Worm (Caenorhabditis elegans) whole organism, young adult: ENCODE data around the gene R07B1.9.
A peak's percentile ranks its signal among the peaks of the same experiment; 100 is the strongest.

Experiments
- B0035.1 ChIP-seq: sonication (generic microtip); optimal IDR thresholded peaks from 2 replicates; lab custom pipeline; 2016; ENCODE audit warnings: missing genetic modification characterization, mild to moderate bottlenecking, missing compliant biosample characterization, missing genotype, missing genetic modification reagents
- F39B2.1 ChIP-seq: fragments of 200-800 bp; sonication (Bioruptor generic); IDR thresholded peaks from 2 replicates; pipeline ENCODE4 v1.3.6; 2022; ENCODE audit warnings: missing genetic modification reagents, missing genetic modification characterization, missing compliant biosample characterization
- F52B5.7 ChIP-seq: sonication (generic microtip); optimal IDR thresholded peaks from 2 replicates; lab custom pipeline; 2016; ENCODE audit warnings: mild to moderate bottlenecking, missing genetic modification characterization, missing compliant biosample characterization
- K11D2.4 ChIP-seq: fragments of 200-800 bp; sonication (Bioruptor generic); IDR thresholded peaks from 2 replicates; pipeline ENCODE4 v1.3.6; 2022; ENCODE audit warnings: missing genetic modification reagents, missing genetic modification characterization, missing compliant biosample characterization
- T07F8.4 ChIP-seq: sonication (generic microtip); optimal IDR thresholded peaks from 2 replicates; lab custom pipeline; 2016; ENCODE audit warnings: mild to moderate bottlenecking, missing genetic modification characterization, moderate library complexity, missing compliant biosample characterization
- T26A5.8 ChIP-seq: sonication (generic microtip); optimal IDR thresholded peaks from 2 replicates; lab custom pipeline; 2016; ENCODE audit warnings: missing genetic modification characterization, missing compliant biosample characterization
- Y53F4B.3 ChIP-seq: fragments of 200-800 bp; sonication (Bioruptor generic); IDR thresholded peaks from 2 replicates; pipeline ENCODE4 v1.3.6; 2022; ENCODE audit warnings: missing genetic modification reagents, missing genetic modification characterization, missing compliant biosample characterization
- Y56A3A.18 ChIP-seq: fragments of 200-800 bp; sonication (Bioruptor generic); IDR thresholded peaks from 2 replicates; pipeline ENCODE4 v1.3.6; 2022; ENCODE audit warnings: missing genetic modification reagents, missing genetic modification characterization, missing compliant biosample characterization
- akir-1 ChIP-seq: fragments of 200-800 bp; sonication (Bioruptor generic); optimal IDR thresholded peaks from 2 replicates; lab custom pipeline; 2018; ENCODE audit warnings: mild to moderate bottlenecking, missing genetic modification characterization, moderate library complexity, missing compliant biosample characterization
- aptf-2 ChIP-seq: fragments of 200-800 bp; sonication (Bioruptor generic); conservative IDR thresholded peaks from 2 replicates; pipeline ENCODE4 v1.3.6; 2022; ENCODE audit warnings: missing genetic modification reagents, missing genetic modification characterization, missing compliant biosample characterization
- athp-1 ChIP-seq: sonication (generic microtip); optimal IDR thresholded peaks from 2 replicates; lab custom pipeline; 2017; ENCODE audit warnings: mild to moderate bottlenecking, missing genetic modification characterization, missing compliant biosample characterization
- attf-6 ChIP-seq: fragments of 200-800 bp; sonication (Bioruptor generic); IDR thresholded peaks from 2 replicates; pipeline ENCODE4 v1.3.6; 2022; ENCODE audit warnings: missing genetic modification reagents, missing genetic modification characterization, missing compliant biosample characterization
- cebp-1 ChIP-seq, 2 experiments: fragments of 200-800 bp in 1 of 2; sonication (Bioruptor generic) in 1 of 2; sonication (generic microtip) in 1 of 2; IDR thresholded peaks in 1 of 2; optimal IDR thresholded peaks in 1 of 2; 2 replicates each; pipeline versions ENCODE4 v1.3.6 to Lab custom; 2017 to 2022; ENCODE audit warnings: missing compliant biosample characterization in 2 of 2, missing genetic modification characterization in 2 of 2, mild to moderate bottlenecking in 1 of 2, missing genetic modification reagents in 1 of 2, moderate library complexity in 1 of 2
- chd-7 ChIP-seq: sonication (generic microtip); optimal IDR thresholded peaks from 2 replicates; lab custom pipeline; 2016; ENCODE audit warnings: mild to moderate bottlenecking, missing genetic modification characterization, moderate library complexity, missing compliant biosample characterization
- die-1 ChIP-seq: sonication (generic microtip); optimal IDR thresholded peaks from 2 replicates; lab custom pipeline; 2016; ENCODE audit warnings: missing genotype, mild to moderate bottlenecking, missing genetic modification characterization, missing compliant biosample characterization
- efl-1 ChIP-seq: fragments of 150-350 bp; optimal IDR thresholded peaks from 2 replicates; lab custom pipeline; 2014; ENCODE audit warnings: missing biosample characterization, missing genetic modification reagents, missing genetic modification characterization
- egl-18 ChIP-seq: fragments of 200-800 bp; sonication (Bioruptor generic); IDR thresholded peaks from 2 replicates; pipeline ENCODE4 v1.3.6; 2022; ENCODE audit warnings: missing genetic modification reagents, missing genetic modification characterization, missing compliant biosample characterization
- ets-4 ChIP-seq: fragments of 200-800 bp; sonication (Bioruptor generic); optimal IDR thresholded peaks from 2 replicates; lab custom pipeline; 2018; ENCODE audit warnings: mild to moderate bottlenecking, missing genetic modification characterization, missing compliant biosample characterization
- fkh-3 ChIP-seq: sonication (generic microtip); optimal IDR thresholded peaks from 2 replicates; lab custom pipeline; 2016; ENCODE audit warnings: mild to moderate bottlenecking, missing genetic modification characterization, missing compliant biosample characterization
- hlh-26 ChIP-seq: fragments of 200-800 bp; sonication (Bioruptor generic); conservative IDR thresholded peaks from 2 replicates; pipeline ENCODE4 v1.3.6; 2022; ENCODE audit warnings: missing genetic modification reagents, missing genetic modification characterization, missing compliant biosample characterization
- hmg-1.2 ChIP-seq: fragments of 200-800 bp; sonication (Bioruptor generic); IDR thresholded peaks from 2 replicates; pipeline ENCODE4 v1.3.6; 2022; ENCODE audit warnings: missing genetic modification reagents, missing genetic modification characterization, missing compliant biosample characterization
- lag-1 ChIP-seq: fragments of 200-800 bp; sonication (Bioruptor generic); IDR thresholded peaks from 2 replicates; pipeline ENCODE4 v1.3.6; 2022; ENCODE audit warnings: missing genetic modification reagents, missing genetic modification characterization, missing compliant biosample characterization
- lin-26 ChIP-seq: fragments of 200-800 bp; sonication (Bioruptor generic); IDR thresholded peaks from 2 replicates; pipeline ENCODE4 v1.3.6; 2022; ENCODE audit warnings: missing genetic modification reagents, missing genetic modification characterization, missing compliant biosample characterization
- lsl-1 ChIP-seq: fragments of 200-800 bp; sonication (Bioruptor generic); optimal IDR thresholded peaks from 2 replicates; lab custom pipeline; 2018; ENCODE audit warnings: mild to moderate bottlenecking, missing genetic modification characterization, moderate library complexity, missing compliant biosample characterization
- madf-6 ChIP-seq: fragments of 200-800 bp; sonication (Bioruptor generic); IDR thresholded peaks from 2 replicates; pipeline ENCODE4 v1.3.6; 2022; ENCODE audit warnings: missing genetic modification reagents, missing genetic modification characterization, missing compliant biosample characterization
- madf-8 ChIP-seq: fragments of 200-800 bp; sonication (Bioruptor generic); conservative IDR thresholded peaks from 2 replicates; pipeline ENCODE4 v1.3.6; 2022; ENCODE audit warnings: missing genetic modification reagents, missing genetic modification characterization, missing compliant biosample characterization
- nfya-1 ChIP-seq: sonication (generic microtip); optimal IDR thresholded peaks from 2 replicates; lab custom pipeline; 2017; ENCODE audit warnings: antibody characterized with exemption, missing compliant biosample characterization, missing genetic modification characterization, borderline replicate concordance; ENCODE audit not compliant: insufficient read depth
- nhr-27 ChIP-seq: fragments of 200-800 bp; sonication (Bioruptor generic); optimal IDR thresholded peaks from 2 replicates; lab custom pipeline; 2018; ENCODE audit warnings: mild to moderate bottlenecking, missing genetic modification characterization, moderate library complexity, missing compliant biosample characterization
- nhr-80 ChIP-seq: sonication (generic microtip); optimal IDR thresholded peaks from 2 replicates; lab custom pipeline; 2016; ENCODE audit warnings: missing genetic modification characterization, missing compliant biosample characterization
- nhr-90 ChIP-seq: sonication (generic microtip); optimal IDR thresholded peaks from 2 replicates; lab custom pipeline; 2016; ENCODE audit warnings: missing genotype, mild to moderate bottlenecking, missing genetic modification characterization, missing compliant biosample characterization
- pbrm-1 ChIP-seq: fragments of 200-800 bp; sonication (Bioruptor generic); IDR thresholded peaks from 2 replicates; pipeline ENCODE4 v1.3.6; 2022; ENCODE audit warnings: missing genetic modification reagents, missing genetic modification characterization, missing compliant biosample characterization
- pha-4 ChIP-seq: fragments of 150-350 bp; sonication (generic microtip); optimal IDR thresholded peaks from 2 replicates; lab custom pipeline; 2014; ENCODE audit warnings: missing biosample characterization, missing genetic modification reagents, missing genetic modification characterization
- repo-1 ChIP-seq: sonication (generic microtip); optimal IDR thresholded peaks from 2 replicates; lab custom pipeline; 2017; ENCODE audit warnings: mild to moderate bottlenecking, missing genetic modification characterization, missing compliant biosample characterization
- sdz-38 ChIP-seq: sonication (generic microtip); optimal IDR thresholded peaks from 2 replicates; lab custom pipeline; 2016; ENCODE audit warnings: missing genotype, missing genetic modification characterization, missing compliant biosample characterization
- snpc-1.1 ChIP-seq: sonication (generic microtip); optimal IDR thresholded peaks from 2 replicates; lab custom pipeline; 2017; ENCODE audit warnings: missing genetic modification characterization, mild to moderate bottlenecking, missing compliant biosample characterization, antibody characterized with exemption, moderate library complexity, missing genotype, missing genetic modification reagents; ENCODE audit not compliant: insufficient read depth
- snpc-4 ChIP-seq, 5 experiments: fragments of 150-350 bp in 1 of 5; sonication (generic microtip) in 4 of 5; optimal IDR thresholded peaks; 2 replicates each; lab custom pipeline; 2014 to 2018; ENCODE audit warnings: missing genetic modification characterization in 5 of 5, missing biosample characterization in 3 of 5, antibody characterized with exemption in 2 of 5, mild to moderate bottlenecking in 2 of 5, missing compliant biosample characterization in 2 of 5, missing genotype in 2 of 5, moderate library complexity in 2 of 5, missing genetic modification reagents in 1 of 5
- sptf-2 ChIP-seq: fragments of 200-800 bp; sonication (Bioruptor generic); optimal IDR thresholded peaks from 2 replicates; lab custom pipeline; 2018; ENCODE audit warnings: mild to moderate bottlenecking, missing genetic modification characterization, missing compliant biosample characterization
- unc-130 ChIP-seq: sonication (generic microtip); optimal IDR thresholded peaks from 2 replicates; lab custom pipeline; 2016; ENCODE audit warnings: missing genetic modification reagents, missing genetic modification characterization, missing compliant biosample characterization
- unc-62 ChIP-seq: fragments of 150-350 bp; optimal IDR thresholded peaks from 2 replicates; lab custom pipeline; 2014; ENCODE audit warnings: missing biosample characterization, missing genetic modification reagents, missing genetic modification characterization
- xnd-1 ChIP-seq: sonication (generic microtip); optimal IDR thresholded peaks from 2 replicates; lab custom pipeline; 2016; ENCODE audit warnings: missing genotype, missing genetic modification reagents, missing genetic modification characterization, missing compliant biosample characterization
- zim-3 ChIP-seq: sonication (generic microtip); optimal IDR thresholded peaks from 2 replicates; lab custom pipeline; 2017; ENCODE audit warnings: mild to moderate bottlenecking, missing genetic modification characterization, moderate library complexity, missing compliant biosample characterization
- ztf-18 ChIP-seq: sonication (generic microtip); optimal IDR thresholded peaks from 2 replicates; lab custom pipeline; 2016; ENCODE audit warnings: missing genotype, mild to moderate bottlenecking, missing genetic modification characterization, missing compliant biosample characterization
- ztf-22 ChIP-seq: fragments of 200-800 bp; sonication (Bioruptor generic); optimal IDR thresholded peaks from 2 replicates; lab custom pipeline; 2018; ENCODE audit warnings: mild to moderate bottlenecking, missing genetic modification characterization, moderate library complexity, missing compliant biosample characterization
- ztf-28 ChIP-seq: fragments of 200-800 bp; sonication (Bioruptor generic); IDR thresholded peaks from 2 replicates; pipeline ENCODE4 v1.3.6; 2022; ENCODE audit warnings: missing genetic modification reagents, missing genetic modification characterization, missing compliant biosample characterization

The R07B1.9 gene

DNA sequence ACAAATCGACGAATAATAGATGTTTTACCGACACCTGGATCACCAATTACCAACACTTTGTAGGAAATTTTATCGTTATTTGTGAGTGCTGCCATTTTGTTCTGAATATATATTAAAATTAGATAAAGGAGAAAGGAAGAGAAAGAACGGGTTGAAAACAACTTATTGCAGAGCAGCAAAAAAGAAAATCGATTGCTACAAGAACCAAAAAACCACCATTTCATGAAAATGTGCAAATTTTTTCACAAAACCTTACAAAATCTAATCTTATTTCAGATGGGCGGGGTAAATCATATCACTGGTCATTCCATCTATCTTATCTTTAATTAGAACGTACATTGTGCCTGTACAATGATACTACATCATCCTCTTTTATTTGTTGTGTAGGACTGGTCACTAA, 4.9 kb downstream of the R07B1.9 start, which contains the start of gene glo-1:
glo-1 (minus strand) TSS at position 101 of the 400 bp plus-strand sequence.
- TF ChIP-seq unc-62 (GFP tag; lab: Kevin White, UChicago) = no peak

- TF ChIP-seq T26A5.8 (tag; lab: Kevin White, UChicago) (no peak), nhr-80 (tag; lab: Kevin White, UChicago) (peak; percentile 68), Y53F4B.3 (GFP tag; lab: Robert Waterston, UW) (no peak), nhr-27 (tag; lab: Kevin White, UChicago) (no peak), lag-1 (no peak), lsl-1 (no peak), snpc-4 (GFP tag; optimal IDR thresholded peaks at IDR 0.05; lab: Kevin White, UChicago) (no peak), snpc-4 (tag; optimal IDR thresholded peaks at IDR 0.05; lab: Kevin White, UChicago) (no peak), nhr-90 (tag; lab: Kevin White, UChicago) (no peak)
Measured at ce11 chrX:9882572-9882971, 5.4 kb downstream of the R07B1.9 start.

DNA sequence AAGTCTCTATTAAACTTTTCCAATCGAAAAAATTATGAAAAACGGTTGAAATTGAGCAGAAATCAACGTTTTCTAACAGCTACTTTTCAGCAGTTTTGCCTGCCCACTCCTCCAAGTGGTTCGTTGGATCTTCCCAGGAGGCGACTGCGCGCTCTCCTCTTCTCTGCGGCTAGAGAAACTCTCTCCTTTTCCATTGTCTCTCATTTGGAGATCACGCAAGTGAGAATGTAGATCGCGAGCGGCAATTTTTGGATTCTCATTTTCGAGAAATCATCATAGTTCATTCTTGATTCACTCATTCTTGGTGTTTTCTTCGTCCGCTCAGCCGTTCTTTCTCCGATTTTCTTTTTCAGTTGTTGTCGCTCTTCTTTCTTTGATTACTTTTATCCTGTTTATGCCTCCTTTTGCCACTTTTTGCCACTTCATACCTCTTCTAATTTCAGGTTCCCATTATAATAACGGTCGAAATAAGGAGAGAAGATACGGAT, 6.7 kb downstream of the R07B1.9 start, which contains the start of gene mrp-4:
mrp-4 (plus strand) TSS at position 438 of the 488 bp plus-strand sequence.
- TF ChIP-seq pbrm-1 (GFP tag; lab: Robert Waterston, UW) (no peak), Y56A3A.18 (GFP tag; lab: Robert Waterston, UW) (no peak), pha-4 (tag; lab: Kevin White, UChicago) (no peak), chd-7 (tag; lab: Kevin White, UChicago) (no peak), sdz-38 (tag; lab: Kevin White, UChicago) (no peak), madf-6 (GFP tag; lab: Robert Waterston, UW) (peak; percentile 77), ztf-28 (GFP tag; lab: Robert Waterston, UW) (no peak), zim-3 (tag; lab: Kevin White, UChicago) (no peak), repo-1 (tag; lab: Kevin White, UChicago) (no peak), B0035.1 (tag; lab: Kevin White, UChicago) (no peak), xnd-1 (peak; percentile 19), hlh-26 (GFP tag; lab: Robert Waterston, UW) (no peak), nfya-1 (no peak), hmg-1.2 (GFP tag; lab: Robert Waterston, UW) (peak; percentile 82), fkh-3 (tag; lab: Kevin White, UChicago) (no peak), F39B2.1 (no peak), nhr-80 (tag; lab: Kevin White, UChicago) (no peak), K11D2.4 (GFP tag; lab: Robert Waterston, UW) (no peak), lin-26 (GFP tag; lab: Robert Waterston, UW) (no peak), lsl-1 (no peak), ztf-22 (GFP tag; lab: Kevin White, UChicago) (no peak), F52B5.7 (no peak), T07F8.4 (tag; lab: Kevin White, UChicago) (no peak), unc-130 (GFP tag; lab: Kevin White, UChicago) (no peak), aptf-2 (peak; percentile 100), athp-1 (tag; lab: Kevin White, UChicago) (no peak), egl-18 (GFP tag; lab: Robert Waterston, UW) (no peak), cebp-1 (GFP tag; IDR thresholded peaks at IDR 0.05; lab: Robert Waterston, UW) (no peak), cebp-1 (tag; optimal IDR thresholded peaks at IDR 0.05; lab: Kevin White, UChicago) (no peak), ets-4 (GFP tag; lab: Kevin White, UChicago) (no peak), attf-6 (no peak), sptf-2 (GFP tag; lab: Kevin White, UChicago) (no peak), snpc-1.1 (tag; lab: Kevin White, UChicago) (no peak), madf-8 (GFP tag; lab: Robert Waterston, UW) (peak; percentile 41), akir-1 (GFP tag; lab: Kevin White, UChicago) (no peak), efl-1 (peak; percentile 90), ztf-18 (tag; lab: Kevin White, UChicago) (no peak), die-1 (tag; lab: Kevin White, UChicago) (no peak)
